Worm (Caenorhabditis elegans) whole organism, L4 larva: ENCODE results near the gene rhi-1.

Experiments used
- D1046.2 ChIP-seq: fragments of 200-800 bp; sonication (Bioruptor generic); IDR thresholded peaks from 2 replicates; pipeline ENCODE4 v1.3.6; 2022; ENCODE audit warnings: missing genetic modification characterization, missing compliant biosample characterization
- F37D6.2 ChIP-seq: sonication (generic microtip); optimal IDR thresholded peaks from 2 replicates; lab custom pipeline; 2016; ENCODE audit warnings: mild to moderate bottlenecking, missing genetic modification characterization, missing compliant biosample characterization
- T20F7.1 ChIP-seq: fragments of 200-800 bp; sonication (Bioruptor generic); optimal IDR thresholded peaks from 2 replicates; lab custom pipeline; 2018; ENCODE audit warnings: mild to moderate bottlenecking, missing genetic modification characterization, missing compliant biosample characterization
- Y48G9A.11 ChIP-seq: fragments of 200-800 bp; sonication (Bioruptor generic); IDR thresholded peaks from 2 replicates; pipeline ENCODE4 v1.3.6; 2022; ENCODE audit warnings: missing genetic modification reagents, missing genetic modification characterization, missing compliant biosample characterization
- aha-1 ChIP-seq: fragments of 150-350 bp; peaks from one replicate; lab custom pipeline; 2014; ENCODE audit warnings: missing biosample characterization, missing genetic modification characterization
- arid-1 ChIP-seq: fragments of 200-800 bp; sonication (Bioruptor generic); conservative IDR thresholded peaks from 2 replicates; pipeline ENCODE4 v1.3.6; 2022; ENCODE audit warnings: missing genetic modification reagents, missing genetic modification characterization, missing compliant biosample characterization
- ceh-28 ChIP-seq: fragments of 150-350 bp; optimal IDR thresholded peaks from 2 replicates; lab custom pipeline; 2014; ENCODE audit warnings: missing biosample characterization, missing genetic modification reagents, missing genetic modification characterization
- ceh-32 ChIP-seq: sonication (generic microtip); optimal IDR thresholded peaks from 2 replicates; lab custom pipeline; 2016; ENCODE audit warnings: mild to moderate bottlenecking, missing genetic modification characterization, missing compliant biosample characterization; ENCODE audit not compliant: poor library complexity
- cey-2 ChIP-seq: sonication (generic microtip); optimal IDR thresholded peaks from 3 replicates; lab custom pipeline; 2017; ENCODE audit warnings: missing genetic modification characterization, mild to moderate bottlenecking, missing compliant biosample characterization, antibody characterized with exemption, borderline replicate concordance; ENCODE audit not compliant: insufficient read depth
- daf-16 ChIP-seq, 3 experiments: sonication (generic microtip); optimal IDR thresholded peaks; 2 replicates each; lab custom pipeline; 2016 to 2017; ENCODE audit warnings: missing genetic modification characterization in 3 of 3, missing genetic modification reagents in 3 of 3, mild to moderate bottlenecking in 2 of 3, missing compliant biosample characterization in 2 of 3, missing biosample characterization in 1 of 3, moderate library complexity in 1 of 3
- daf-8 ChIP-seq: fragments of 200-800 bp; sonication (Bioruptor generic); IDR thresholded peaks from 2 replicates; pipeline ENCODE4 v1.3.6; 2022; ENCODE audit warnings: missing genetic modification characterization, missing compliant biosample characterization
- dmd-6 ChIP-seq: fragments of 200-800 bp; sonication (Bioruptor generic); IDR thresholded peaks from 2 replicates; pipeline ENCODE4 v1.3.6; 2022; ENCODE audit warnings: missing genetic modification reagents, missing genetic modification characterization, missing compliant biosample characterization
- dmd-8 ChIP-seq: fragments of 200-800 bp; sonication (Bioruptor generic); IDR thresholded peaks from 2 replicates; pipeline ENCODE4 v1.3.6; 2022; ENCODE audit warnings: missing genetic modification characterization, missing compliant biosample characterization
- duxl-1 ChIP-seq: sonication (generic microtip); optimal IDR thresholded peaks from 2 replicates; lab custom pipeline; 2016; ENCODE audit warnings: mild to moderate bottlenecking, missing genetic modification characterization, moderate library complexity, missing compliant biosample characterization; ENCODE audit not compliant: poor library complexity
- dve-1 ChIP-seq: sonication (generic microtip); optimal IDR thresholded peaks from 2 replicates; lab custom pipeline; 2017; ENCODE audit warnings: antibody characterized with exemption, mild to moderate bottlenecking, missing genetic modification characterization, missing compliant biosample characterization; ENCODE audit not compliant: insufficient read depth
- egl-43 ChIP-seq: fragments of 200-800 bp; sonication (Bioruptor generic); IDR thresholded peaks from 2 replicates; pipeline ENCODE4 v1.3.6; 2022; ENCODE audit warnings: missing genetic modification reagents, missing genetic modification characterization, missing compliant biosample characterization
- fos-1 ChIP-seq: fragments of 150-350 bp; optimal IDR thresholded peaks from 2 replicates; lab custom pipeline; 2014; ENCODE audit warnings: missing biosample characterization, missing genetic modification characterization
- hif-1 ChIP-seq, 2 experiments: sonication (generic microtip); optimal IDR thresholded peaks; 2 replicates each; lab custom pipeline; 2016 to 2017; ENCODE audit warnings: missing compliant biosample characterization in 2 of 2, missing genetic modification characterization in 2 of 2, missing genetic modification reagents in 2 of 2, missing genotype in 2 of 2, mild to moderate bottlenecking in 1 of 2
- hlh-30 ChIP-seq: sonication (generic microtip); optimal IDR thresholded peaks from 2 replicates; lab custom pipeline; 2017; ENCODE audit warnings: antibody characterized with exemption, mild to moderate bottlenecking, missing genetic modification characterization, missing compliant biosample characterization; ENCODE audit not compliant: insufficient read depth
- hmg-1.1 ChIP-seq: fragments of 200-800 bp; sonication (Bioruptor generic); IDR thresholded peaks from 2 replicates; pipeline ENCODE4 v1.3.6; 2022; ENCODE audit warnings: missing genetic modification reagents, missing genetic modification characterization, missing compliant biosample characterization
- jun-1 ChIP-seq: fragments of 150-350 bp; optimal IDR thresholded peaks from 2 replicates; lab custom pipeline; 2014; ENCODE audit warnings: missing biosample characterization, missing genetic modification reagents, missing genetic modification characterization
- lin-1 ChIP-seq: fragments of 200-800 bp; sonication (Bioruptor generic); IDR thresholded peaks from 2 replicates; pipeline ENCODE4 v1.3.6; 2022; ENCODE audit warnings: missing genetic modification reagents, missing genetic modification characterization, missing compliant biosample characterization
- lin-38 ChIP-seq: fragments of 200-800 bp; sonication (Bioruptor generic); IDR thresholded peaks from 2 replicates; pipeline ENCODE4 v1.3.6; 2022; ENCODE audit warnings: missing genetic modification reagents, missing genetic modification characterization, missing compliant biosample characterization
- lsy-2 ChIP-seq, 2 experiments: fragments of 150-350 bp in 1 of 2; sonication (generic microtip) in 1 of 2; optimal IDR thresholded peaks; 2 replicates each; lab custom pipeline; 2014 to 2017; ENCODE audit warnings: missing biosample characterization in 2 of 2, missing genetic modification characterization in 2 of 2
- madf-5 ChIP-seq, 2 experiments: fragments of 200-800 bp; sonication (Bioruptor generic); IDR thresholded peaks; 2 replicates each; pipeline ENCODE4 v1.3.6; 2022; ENCODE audit warnings: missing compliant biosample characterization in 2 of 2, missing genetic modification characterization in 2 of 2
- mdl-1 ChIP-seq, 2 experiments: fragments of 150-350 bp in 1 of 2; sonication (generic microtip) in 1 of 2; optimal IDR thresholded peaks; 2 replicates each; lab custom pipeline; 2014 to 2017; ENCODE audit warnings: missing biosample characterization in 2 of 2, missing genetic modification characterization in 2 of 2
- mdt-29 ChIP-seq: fragments of 200-800 bp; sonication (Bioruptor generic); IDR thresholded peaks from 2 replicates; pipeline ENCODE4 v1.3.6; 2022; ENCODE audit warnings: missing genetic modification reagents, missing genetic modification characterization, missing compliant biosample characterization
- mep-1 ChIP-seq: fragments of 150-350 bp; sonication (generic microtip); optimal IDR thresholded peaks from 3 replicates; lab custom pipeline; 2014; ENCODE audit warnings: missing biosample characterization, missing genetic modification characterization
- mxl-2 ChIP-seq: fragments of 200-800 bp; sonication (Bioruptor generic); conservative IDR thresholded peaks from 2 replicates; pipeline ENCODE4 v1.3.6; 2022; ENCODE audit warnings: missing genetic modification reagents, missing genetic modification characterization, missing compliant biosample characterization
- mxl-3 ChIP-seq: fragments of 200-800 bp; sonication (Bioruptor generic); optimal IDR thresholded peaks from 2 replicates; lab custom pipeline; 2018; ENCODE audit warnings: mild to moderate bottlenecking, missing genetic modification characterization, missing compliant biosample characterization
- nhr-102 ChIP-seq: sonication (generic microtip); optimal IDR thresholded peaks from 2 replicates; lab custom pipeline; 2016; ENCODE audit warnings: mild to moderate bottlenecking, missing genetic modification characterization, moderate library complexity, missing compliant biosample characterization
- nhr-111 ChIP-seq: fragments of 200-800 bp; sonication (Bioruptor generic); optimal IDR thresholded peaks from 2 replicates; lab custom pipeline; 2018; ENCODE audit warnings: mild to moderate bottlenecking, missing genetic modification characterization, missing compliant biosample characterization
- nhr-237 ChIP-seq: sonication (generic microtip); optimal IDR thresholded peaks from 2 replicates; lab custom pipeline; 2017; ENCODE audit warnings: missing biosample characterization, missing genetic modification characterization
- nhr-28 ChIP-seq: fragments of 150-350 bp; optimal IDR thresholded peaks from 2 replicates; lab custom pipeline; 2014; ENCODE audit warnings: missing biosample characterization, missing genetic modification characterization
- nhr-48 ChIP-seq: sonication (generic microtip); optimal IDR thresholded peaks from 2 replicates; lab custom pipeline; 2016; ENCODE audit warnings: mild to moderate bottlenecking, missing genetic modification characterization, missing compliant biosample characterization
- nhr-6 ChIP-seq: fragments of 150-350 bp; optimal IDR thresholded peaks from 2 replicates; lab custom pipeline; 2014; ENCODE audit warnings: missing biosample characterization, missing genetic modification characterization
- nhr-77 ChIP-seq: fragments of 150-350 bp; optimal IDR thresholded peaks from 2 replicates; lab custom pipeline; 2014; ENCODE audit warnings: missing biosample characterization, missing genetic modification characterization
- pha-4 ChIP-seq, 2 experiments: fragments of 150-350 bp in 1 of 2; fragments of 200-800 bp in 1 of 2; sonication (Bioruptor generic) in 1 of 2; IDR thresholded peaks in 1 of 2; optimal IDR thresholded peaks in 1 of 2; 2 replicates each; pipeline versions ENCODE4 v1.3.6 to Lab custom; 2014 to 2022; ENCODE audit warnings: missing genetic modification characterization in 2 of 2, missing genetic modification reagents in 2 of 2, missing biosample characterization in 1 of 2, missing compliant biosample characterization in 1 of 2
- rbr-2 ChIP-seq: sonication (generic microtip); optimal IDR thresholded peaks from 2 replicates; lab custom pipeline; 2016; ENCODE audit warnings: missing genotype, missing genetic modification characterization, missing compliant biosample characterization
- sdz-12 ChIP-seq: fragments of 200-800 bp; sonication (Bioruptor generic); optimal IDR thresholded peaks from 2 replicates; lab custom pipeline; 2018; ENCODE audit warnings: mild to moderate bottlenecking, missing genetic modification characterization, missing compliant biosample characterization
- tag-97 ChIP-seq: fragments of 200-800 bp; sonication (Bioruptor generic); IDR thresholded peaks from 2 replicates; pipeline ENCODE4 v1.3.6; 2022; ENCODE audit warnings: missing genetic modification characterization, missing compliant biosample characterization
- tra-1 ChIP-seq: fragments of 200-800 bp; sonication (Bioruptor generic); IDR thresholded peaks from 2 replicates; pipeline ENCODE4 v1.3.6; 2022; ENCODE audit warnings: missing genetic modification reagents, missing genetic modification characterization, missing compliant biosample characterization
- unc-62 ChIP-seq, 3 experiments: fragments of 150-350 bp in 1 of 3; sonication (generic microtip); optimal IDR thresholded peaks in 2 of 3; peaks in 1 of 3; 1 replicate in 1 of 3; 2 replicates in 2 of 3; lab custom pipeline; 2014 to 2017; ENCODE audit warnings: missing biosample characterization in 3 of 3, missing genetic modification characterization in 3 of 3, missing genetic modification reagents in 3 of 3, missing genotype in 1 of 3
- zag-1 ChIP-seq: fragments of 150-350 bp; optimal IDR thresholded peaks from 2 replicates; lab custom pipeline; 2014; ENCODE audit warnings: missing biosample characterization, missing genetic modification characterization

The rhi-1 gene

ce11 chrX:4523315-4523714 lies 15.0 kb downstream of the rhi-1 start:
- TF ChIP-seq nhr-28 (tag; lab: Kevin White, UChicago), result peak; percentile 27
- TF ChIP-seq daf-16 (GFP tag; optimal IDR thresholded peaks at IDR 0.05; lab: Kevin White, UChicago), result no peak
- TF ChIP-seq daf-16 (tag; optimal IDR thresholded peaks at IDR 0.05; lab: Kevin White, UChicago), result peak; percentile 83
- no peak for TF ChIP-seq hmg-1.1 (GFP tag; lab: Robert Waterston, UW)
- peak; percentile 18; the same call in 1 of the 2 replicates for TF ChIP-seq dmd-6 (GFP tag; lab: Robert Waterston, UW)
- TF ChIP-seq hlh-30, result peak; percentile 6
- peak; percentile 34 for TF ChIP-seq dve-1
- TF ChIP-seq, all 104 proteins: peak for 5

- TF ChIP-seq duxl-1 (tag; lab: Kevin White, UChicago) (peak; percentile 2), madf-5 (GFP tag; IDR thresholded peaks at IDR 0.05; lab: Robert Waterston, UW) (0 out of 4 replicates have a peak, but pooled peaks of 1 of the 2 experiments have one; percentile 15), aha-1 (tag; lab: Kevin White, UChicago) (peak; percentile 100), mxl-3 (peak; percentile 97), arid-1 (GFP tag; lab: Robert Waterston, UW) (peak; percentile 69; the same call in 1 of the 2 replicates), zag-1 (tag; lab: Kevin White, UChicago) (no peak), dmd-8 (GFP tag; lab: Robert Waterston, UW) (0 out of 2 replicates have a peak, but pooled peaks have one; percentile 29), hif-1 (tag; optimal IDR thresholded peaks at IDR 0.05; lab: Kevin White, UChicago) (peak in 1 of 2 experiments; percentile 99), hlh-30 (peak; percentile 70), lin-38 (GFP tag; lab: Robert Waterston, UW) (peak; percentile 43), nhr-77 (peak; percentile 33), Y48G9A.11 (GFP tag; lab: Robert Waterston, UW) (no peak), jun-1 (tag; lab: Kevin White, UChicago) (peak; percentile 31), F37D6.2 (tag; lab: Kevin White, UChicago) (peak; percentile 8), sdz-12 (GFP tag; lab: Kevin White, UChicago) (peak; percentile 27), daf-16 (GFP tag; optimal IDR thresholded peaks at IDR 0.05; lab: Kevin White, UChicago) (no peak), daf-16 (tag; optimal IDR thresholded peaks at IDR 0.05; lab: Kevin White, UChicago) (peak; percentile 62), pha-4 (GFP tag; IDR thresholded peaks at IDR 0.05; lab: Robert Waterston, UW) (peak; percentile 76), pha-4 (tag; optimal IDR thresholded peaks at IDR 0.05; lab: Kevin White, UChicago) (no peak), fos-1 (no peak), nhr-28 (tag; lab: Kevin White, UChicago) (peak; percentile 65), unc-62 (GFP tag; optimal IDR thresholded peaks at IDR 0.05 in 1 of 2; lab: Kevin White, UChicago) (peak in 1 of 2 experiments; percentile 91), unc-62 (tag; optimal IDR thresholded peaks at IDR 0.05; lab: Kevin White, UChicago) (no peak), tra-1 (GFP tag; lab: Robert Waterston, UW) (peak; percentile 59; the same call in 1 of the 2 replicates), rbr-2 (peak; percentile 24), nhr-111 (peak; percentile 49), ceh-32 (tag; lab: Kevin White, UChicago) (no peak), T20F7.1 (GFP tag; lab: Kevin White, UChicago) (peak; percentile 34), nhr-6 (tag; lab: Kevin White, UChicago) (peak; percentile 49), tag-97 (GFP tag; lab: Robert Waterston, UW) (no peak), nhr-237 (tag; lab: Kevin White, UChicago) (no peak), mdt-29 (GFP tag; lab: Robert Waterston, UW) (no peak), daf-8 (no peak), ceh-28 (tag; lab: Kevin White, UChicago) (no peak), nhr-102 (tag; lab: Kevin White, UChicago) (peak; percentile 13), cey-2 (tag; lab: Kevin White, UChicago) (no peak), lin-1 (GFP tag; lab: Robert Waterston, UW) (peak; percentile 70; the same call in 1 of the 2 replicates), egl-43 (GFP tag; lab: Robert Waterston, UW) (peak; percentile 82), D1046.2 (peak; percentile 52; the same call in 1 of the 2 replicates), mep-1 (peak; percentile 87), mxl-2 (GFP tag; lab: Robert Waterston, UW) (peak; percentile 47; the same call in 1 of the 2 replicates), lsy-2 (tag; optimal IDR thresholded peaks at IDR 0.05; lab: Kevin White, UChicago) (peak; percentile 45 to 91), mdl-1 (tag; optimal IDR thresholded peaks at IDR 0.05; lab: Kevin White, UChicago) (peak in 1 of 2 experiments; percentile 68), nhr-48 (tag; lab: Kevin White, UChicago) (peak; percentile 32)
Observed at ce11 chrX:4523887-4524350, 15.6 kb downstream of the rhi-1 start, which contains the start of gene pdi-2. Gene pdi-2 (plus strand): TSS chrX:4524155.
